Fruit fly (Drosophila melanogaster) whole organism, embryonic: Measurements from ENCODE around the gene ana1.

Experiments used
- Abd-B ChIP-seq: fragments of 200-800 bp; sonication (Bioruptor generic); optimal IDR thresholded peaks from 2 replicates; lab custom pipeline; 2018; ENCODE audit warnings: missing biosample characterization, mild to moderate bottlenecking, missing genetic modification characterization, moderate library complexity
- C15 ChIP-seq: fragments of 200-800 bp; sonication (Bioruptor generic); IDR thresholded peaks from 3 replicates; pipeline ENCODE4 v1.3.6; 2022; ENCODE audit warnings: missing biosample characterization, missing genetic modification characterization
- CG10462 ChIP-seq: fragments of 200-800 bp; sonication (Bioruptor generic); optimal IDR thresholded peaks from 2 replicates; lab custom pipeline; 2016; ENCODE audit warnings: missing biosample characterization, missing genetic modification characterization
- CG11085 ChIP-seq: fragments of 200-800 bp; sonication (Bioruptor generic); IDR thresholded peaks from 2 replicates; pipeline ENCODE4 v1.3.6; 2022; ENCODE audit warnings: missing biosample characterization, missing genetic modification characterization
- CG11398 ChIP-seq: fragments of 200-800 bp; sonication (Bioruptor generic); optimal IDR thresholded peaks from 2 replicates; lab custom pipeline; 2016; ENCODE audit warnings: missing biosample characterization, missing genetic modification characterization
- CG11560 ChIP-seq: fragments of 200-800 bp; sonication (Bioruptor generic); IDR thresholded peaks from 3 replicates; pipeline ENCODE4 v1.3.6; 2022; ENCODE audit warnings: missing biosample characterization, missing genetic modification characterization
- CG11695 ChIP-seq: fragments of 200-800 bp; sonication (Bioruptor generic); IDR thresholded peaks from 3 replicates; pipeline ENCODE4 v1.3.6; 2022; ENCODE audit warnings: missing biosample characterization, missing genetic modification characterization
- CG12071 ChIP-seq: fragments of 200-800 bp; sonication (Bioruptor generic); optimal IDR thresholded peaks from 3 replicates; lab custom pipeline; 2018; ENCODE audit warnings: missing biosample characterization, mild to moderate bottlenecking, missing genetic modification characterization
- CG1233 ChIP-seq: fragments of 200-800 bp; sonication (Bioruptor generic); optimal IDR thresholded peaks from 4 replicates; lab custom pipeline; 2018; ENCODE audit warnings: missing biosample characterization, mild to moderate bottlenecking, missing genetic modification characterization
- CG14014 ChIP-seq: fragments of 200-800 bp; sonication (Bioruptor generic); IDR thresholded peaks from 2 replicates; pipeline ENCODE4 v1.3.6; 2022; ENCODE audit warnings: missing biosample characterization, missing genetic modification characterization
- CG14860 ChIP-seq: fragments of 200-800 bp; sonication (Bioruptor generic); IDR thresholded peaks from 3 replicates; pipeline ENCODE4 v1.3.6; 2022; ENCODE audit warnings: missing biosample characterization, missing genetic modification characterization; ENCODE audit not compliant: partially characterized antibody
- CG1602 ChIP-seq: fragments of 200-800 bp; sonication (Bioruptor generic); optimal IDR thresholded peaks from 3 replicates; lab custom pipeline; 2016; ENCODE audit warnings: missing biosample characterization, missing genetic modification characterization
- CG17359 ChIP-seq: fragments of 200-800 bp; sonication (Bioruptor generic); optimal IDR thresholded peaks from 3 replicates; lab custom pipeline; 2018; ENCODE audit warnings: missing biosample characterization, mild to moderate bottlenecking, missing genetic modification characterization, moderate library complexity
- CG17568 ChIP-seq: fragments of 200-800 bp; sonication (Bioruptor generic); optimal IDR thresholded peaks from 2 replicates; lab custom pipeline; 2018; ENCODE audit warnings: missing biosample characterization, mild to moderate bottlenecking, missing genetic modification characterization, moderate library complexity
- CG1792 ChIP-seq: fragments of 200-800 bp; sonication (Bioruptor generic); optimal IDR thresholded peaks from 2 replicates; lab custom pipeline; 2016; ENCODE audit warnings: missing biosample characterization, missing genetic modification characterization
- CG18011 ChIP-seq: fragments of 200-800 bp; sonication (Bioruptor generic); optimal IDR thresholded peaks from 2 replicates; lab custom pipeline; 2017; ENCODE audit warnings: missing biosample characterization, missing genetic modification characterization, mild to moderate bottlenecking, moderate library complexity, missing genotype
- CG1832 ChIP-seq: fragments of 200-800 bp; sonication (Bioruptor generic); optimal IDR thresholded peaks from 2 replicates; lab custom pipeline; 2017; ENCODE audit warnings: missing biosample characterization, mild to moderate bottlenecking, missing genetic modification characterization, inconsistent platforms
- CG18764 ChIP-seq: fragments of 200-800 bp; sonication (Bioruptor generic); optimal IDR thresholded peaks from 3 replicates; lab custom pipeline; 2016; ENCODE audit warnings: missing biosample characterization, missing genetic modification characterization
- CG2129 ChIP-seq: fragments of 200-800 bp; sonication (Bioruptor generic); IDR thresholded peaks from 2 replicates; pipeline ENCODE4 v1.3.6; 2022; ENCODE audit warnings: missing biosample characterization, missing genetic modification characterization; ENCODE audit not compliant: partially characterized antibody
- CG2202 ChIP-seq: fragments of 200-800 bp; sonication (Bioruptor generic); optimal IDR thresholded peaks from 2 replicates; lab custom pipeline; 2018; ENCODE audit warnings: missing biosample characterization, mild to moderate bottlenecking, missing genetic modification characterization
- CG3163 ChIP-seq: fragments of 200-800 bp; sonication (Bioruptor generic); optimal IDR thresholded peaks from 3 replicates; lab custom pipeline; 2016; ENCODE audit warnings: missing biosample characterization, missing genetic modification characterization
- CG3726 ChIP-seq: fragments of 200-800 bp; sonication (Bioruptor generic); IDR thresholded peaks from 3 replicates; pipeline ENCODE4, ENCODE4 v1.3.6; 2022; ENCODE audit warnings: missing biosample characterization, missing genetic modification characterization
- CG3995 ChIP-seq: fragments of 200-800 bp; sonication (Bioruptor generic); optimal IDR thresholded peaks from 3 replicates; lab custom pipeline; 2016; ENCODE audit warnings: missing biosample characterization, missing genetic modification characterization
- CG4404 ChIP-seq: fragments of 200-800 bp; sonication (Bioruptor generic); IDR thresholded peaks from 2 replicates; pipeline ENCODE4 v1.3.6; 2022; ENCODE audit warnings: missing biosample characterization, missing genetic modification characterization
- CG4617 ChIP-seq: fragments of 200-800 bp; sonication (Bioruptor generic); optimal IDR thresholded peaks from 3 replicates; lab custom pipeline; 2016; ENCODE audit warnings: missing biosample characterization, missing genetic modification characterization, borderline replicate concordance
- CG7839 ChIP-seq: fragments of 200-800 bp; sonication (Bioruptor generic); optimal IDR thresholded peaks from 3 replicates; lab custom pipeline; 2018; ENCODE audit warnings: missing biosample characterization, mild to moderate bottlenecking, missing genetic modification characterization, moderate library complexity
- CG8924 ChIP-seq: fragments of 200-800 bp; optimal IDR thresholded peaks from 3 replicates; lab custom pipeline; 2019; ENCODE audit warnings: missing biosample characterization, mild to moderate bottlenecking, missing genetic modification characterization, moderate library complexity
- CG8944 ChIP-seq: fragments of 200-800 bp; sonication (Bioruptor generic); optimal IDR thresholded peaks from 3 replicates; lab custom pipeline; 2016; ENCODE audit warnings: missing biosample characterization, missing genetic modification characterization
- Dip2 ChIP-seq: fragments of 200-800 bp; sonication (Bioruptor generic); IDR thresholded peaks from 2 replicates; pipeline ENCODE4 v1.3.6; 2022; ENCODE audit warnings: missing biosample characterization, missing genetic modification characterization
- Doc2 ChIP-seq: fragments of 200-800 bp; sonication (Bioruptor generic); IDR thresholded peaks from 2 replicates; pipeline ENCODE4 v1.3.6; 2022; ENCODE audit warnings: missing biosample characterization, missing genetic modification characterization
- Fer1 ChIP-seq: fragments of 200-800 bp; sonication (Bioruptor generic); optimal IDR thresholded peaks from 2 replicates; lab custom pipeline; 2017; ENCODE audit warnings: missing biosample characterization, mild to moderate bottlenecking, missing genetic modification characterization
- Lpt ChIP-seq: fragments of >200 bp; optimal IDR thresholded peaks from 2 replicates; lab custom pipeline; 2018; ENCODE audit warnings: missing biosample characterization, missing genetic modification characterization
- Sox100B ChIP-seq: fragments of 200-800 bp; sonication (Bioruptor generic); optimal IDR thresholded peaks from 3 replicates; lab custom pipeline; 2018; ENCODE audit warnings: missing biosample characterization, mild to moderate bottlenecking, missing genetic modification characterization
- aop ChIP-seq: fragments of 200-800 bp; sonication (Bioruptor generic); IDR thresholded peaks from 2 replicates; pipeline ENCODE4 v1.3.6; 2022; ENCODE audit warnings: missing biosample characterization, missing genetic modification characterization
- ash1 ChIP-seq: fragments of 200-800 bp; sonication (Bioruptor generic); optimal IDR thresholded peaks from 2 replicates; lab custom pipeline; 2018; ENCODE audit warnings: missing biosample characterization, mild to moderate bottlenecking, missing genetic modification characterization
- az2 ChIP-seq: fragments of 200-800 bp; sonication (Bioruptor generic); optimal IDR thresholded peaks from 3 replicates; lab custom pipeline; 2016; ENCODE audit warnings: missing biosample characterization, missing genetic modification characterization
- cas ChIP-seq: fragments of 200-800 bp; sonication (Bioruptor generic); IDR thresholded peaks from 2 replicates; pipeline ENCODE4 v1.3.6; 2022; ENCODE audit warnings: missing biosample characterization, missing genetic modification characterization
- chn ChIP-seq: fragments of 200-800 bp; sonication (Bioruptor generic); optimal IDR thresholded peaks from 2 replicates; lab custom pipeline; 2016; ENCODE audit warnings: missing biosample characterization, missing genetic modification characterization
- fd64A ChIP-seq: fragments of 200-800 bp; sonication (Bioruptor generic); optimal IDR thresholded peaks from 3 replicates; lab custom pipeline; 2018; ENCODE audit warnings: missing biosample characterization, mild to moderate bottlenecking, missing genetic modification characterization
- fu2 ChIP-seq: fragments of 200-800 bp; sonication (Bioruptor generic); optimal IDR thresholded peaks from 2 replicates; lab custom pipeline; 2016; ENCODE audit warnings: missing biosample characterization, missing genetic modification characterization
- gem ChIP-seq: fragments of 200-800 bp; sonication (Bioruptor generic); optimal IDR thresholded peaks from 2 replicates; lab custom pipeline; 2019; ENCODE audit warnings: missing biosample characterization, mild to moderate bottlenecking, missing genetic modification characterization, moderate library complexity
- gt ChIP-seq: fragments of 200-800 bp; sonication (Bioruptor generic); IDR thresholded peaks from 2 replicates; pipeline ENCODE4 v1.3.6; 2022; ENCODE audit warnings: missing biosample characterization, missing genetic modification characterization
- ham ChIP-seq: fragments of 200-800 bp; sonication (Bioruptor generic); IDR thresholded peaks from 2 replicates; pipeline ENCODE4 v1.3.6; 2022; ENCODE audit warnings: missing biosample characterization, missing genetic modification characterization
- hth ChIP-seq: fragments of >200 bp; optimal IDR thresholded peaks from 2 replicates; lab custom pipeline; 2017; ENCODE audit warnings: inconsistent platforms
- otp ChIP-seq: fragments of 200-800 bp; sonication (Bioruptor generic); IDR thresholded peaks from 3 replicates; pipeline ENCODE4, ENCODE4 v1.3.6; 2022; ENCODE audit warnings: missing biosample characterization, missing genetic modification characterization
- p53 ChIP-seq: fragments of 200-800 bp; sonication (Bioruptor generic); optimal IDR thresholded peaks from 2 replicates; lab custom pipeline; 2016; ENCODE audit warnings: missing biosample characterization, missing genetic modification characterization
- pan ChIP-seq, 4 experiments: fragments of >200 bp in 3 of 4; fragments of 200-800 bp in 1 of 4; sonication (Bioruptor generic) in 1 of 4; optimal IDR thresholded peaks in 3 of 4; IDR thresholded peaks in 1 of 4; 2 replicates each; pipeline versions ENCODE4 v1.3.6 to Lab custom; 2017 to 2022; ENCODE audit warnings: missing biosample characterization in 2 of 4, missing genetic modification characterization in 2 of 4, mixed read lengths in 1 of 4
- pum ChIP-seq: fragments of 200-800 bp; sonication (Bioruptor generic); optimal IDR thresholded peaks from 2 replicates; lab custom pipeline; 2016; ENCODE audit warnings: missing biosample characterization, missing genetic modification characterization
- sd ChIP-seq: fragments of 200-800 bp; sonication (Bioruptor generic); optimal IDR thresholded peaks from 3 replicates; lab custom pipeline; 2018; ENCODE audit warnings: missing biosample characterization, mild to moderate bottlenecking, missing genetic modification characterization, moderate library complexity
- slou ChIP-seq: fragments of 200-800 bp; sonication (Bioruptor generic); optimal IDR thresholded peaks from 3 replicates; lab custom pipeline; 2016; ENCODE audit warnings: missing biosample characterization, missing genetic modification characterization
- unpg ChIP-seq: fragments of 200-800 bp; sonication (Bioruptor generic); optimal IDR thresholded peaks from 3 replicates; lab custom pipeline; 2018; ENCODE audit warnings: missing biosample characterization, mild to moderate bottlenecking, missing genetic modification characterization, moderate library complexity

ana1 gene

dm6 chr3R:24585042-24585698 lies 54.8 kb downstream of the ana1 start, which contains the start of the genes CG13625 and mld (continued):
- TF ChIP-seq ash1 (no peak), CG4404 (GFP tag; lab: Robert Waterston, UW) (no peak), fu2 (GFP tag; lab: Kevin White, UChicago) (no peak), fd64A (no peak), CG18011 (GFP tag; lab: Kevin White, UChicago) (no peak), CG14014 (GFP tag; lab: Robert Waterston, UW) (no peak), pan (optimal IDR thresholded peaks at IDR 0.05; lab: Kevin White, UChicago) (no peak), pan (GFP tag; optimal IDR thresholded peaks at IDR 0.05 in 1 of 2, IDR thresholded peaks at IDR 0.05 in 1 of 2) (no peak), pum (no peak), CG7839 (tag; lab: Kevin White, UChicago) (no peak), gt (no peak), CG11560 (no peak), CG11695 (no peak), CG14860 (GFP tag; lab: Robert Waterston, UW) (no peak), CG4617 (GFP tag; lab: Kevin White, UChicago) (peak; percentile 32), gem (tag; lab: Kevin White, UChicago) (no peak), CG2202 (no peak), CG8924 (peak; percentile 31), aop (GFP tag; lab: Robert Waterston, UW) (no peak), CG1832 (GFP tag; lab: Kevin White, UChicago) (no peak), CG17359 (tag; lab: Kevin White, UChicago) (peak; percentile 1), CG3163 (GFP tag; lab: Kevin White, UChicago) (no peak), CG11398 (no peak), cas (GFP tag; lab: Robert Waterston, UW) (no peak), CG3995 (GFP tag; lab: Kevin White, UChicago) (no peak), chn (peak; percentile 18), CG10462 (GFP tag; lab: Kevin White, UChicago) (no peak), CG2129 (GFP tag; lab: Robert Waterston, UW) (no peak), Doc2 (GFP tag; lab: Robert Waterston, UW) (no peak), Abd-B (GFP tag; lab: Kevin White, UChicago) (peak; percentile 68), ham (no peak), p53 (GFP tag; lab: Kevin White, UChicago) (no peak), CG17568 (no peak), slou (no peak), hth (lab: Kevin White, UChicago) (no peak), otp (GFP tag; lab: Robert Waterston, UW) (no peak), sd (tag; lab: Kevin White, UChicago) (peak; percentile 40), Sox100B (GFP tag; lab: Kevin White, UChicago) (no peak), CG1792 (GFP tag; lab: Kevin White, UChicago) (no peak), Dip2 (GFP tag; lab: Robert Waterston, UW) (no peak), CG1602 (GFP tag; lab: Kevin White, UChicago) (no peak), az2 (GFP tag; lab: Kevin White, UChicago) (no peak), unpg (GFP tag; lab: Kevin White, UChicago) (no peak), CG18764 (GFP tag; lab: Kevin White, UChicago) (peak; percentile 3), C15 (GFP tag; lab: Robert Waterston, UW) (no peak), CG11085 (no peak), Lpt (GFP tag; lab: Kevin White, UChicago) (no peak), CG8944 (no peak), CG12071 (GFP tag; lab: Kevin White, UChicago) (no peak), CG1233 (GFP tag; lab: Kevin White, UChicago) (no peak), CG3726 (GFP tag; lab: Robert Waterston, UW) (no peak), Fer1 (GFP tag; lab: Kevin White, UChicago) (no peak)
